Worm (Caenorhabditis elegans): ENCODE measurements around the gene F36G9.7.

Gene F36G9.7

ce11 chrV:15957098-15957497 lies 12.5 kb downstream of the F36G9.7 start, which contains the start of gene F36G9.3:
Gene F36G9.3, plus strand, starts transcription at chrV:15957398.
- no peak for TF ChIP-seq lin-39 (tag; optimal IDR thresholded peaks at IDR 0.05)
- no peak for TF ChIP-seq ceh-63 (GFP tag; optimal IDR thresholded peaks at IDR 0.05)
- TF ChIP-seq alr-1 (tag; optimal IDR thresholded peaks at IDR 0.05; ENCODE audit: borderline replicate concordance), result no peak
- TF ChIP-seq F16B12.6 (tag; optimal IDR thresholded peaks at IDR 0.05), result no peak
- TF ChIP-seq dpl-1 (GFP tag; optimal IDR thresholded peaks at IDR 0.05), result no peak
- TF ChIP-seq ets-5 (GFP tag; IDR thresholded peaks at IDR 0.05), result no peak
- no peak for TF ChIP-seq irx-1 (tag; optimal IDR thresholded peaks at IDR 0.05)

- TF ChIP-seq unc-62 (GFP tag; optimal IDR thresholded peaks at IDR 0.05), result no peak
- TF ChIP-seq pax-3 (tag; optimal IDR thresholded peaks at IDR 0.05), result no peak
- no peak for TF ChIP-seq lin-15B (tag; optimal IDR thresholded peaks at IDR 0.05)
- no peak for TF ChIP-seq nhr-237 (tag; optimal IDR thresholded peaks at IDR 0.05)
- no peak for TF ChIP-seq tbx-2 (tag; optimal IDR thresholded peaks at IDR 0.05)
- no peak for TF ChIP-seq ces-1 (GFP tag; optimal IDR thresholded peaks at IDR 0.05)
- TF ChIP-seq nhr-85 (tag), result no peak
- no peak for TF ChIP-seq lin-35 (GFP tag; optimal IDR thresholded peaks at IDR 0.05)
- no peak for TF ChIP-seq dpl-1 (GFP tag; optimal IDR thresholded peaks at IDR 0.05)
- TF ChIP-seq nhr-20 (tag; optimal IDR thresholded peaks at IDR 0.05), result no peak
- no peak for TF ChIP-seq dsc-1 (tag; optimal IDR thresholded peaks at IDR 0.05)
- TF ChIP-seq nhr-71 (tag; optimal IDR thresholded peaks at IDR 0.05), result no peak
- TF ChIP-seq ceh-88 (GFP tag; IDR thresholded peaks at IDR 0.05), result no peak
- no peak for TF ChIP-seq ztf-11 (tag; optimal IDR thresholded peaks at IDR 0.05)
Measured at ce11 chrV:15955497-15955896, 14.1 kb downstream of the F36G9.7 start, which contains the start of gene srh-186. Gene srh-186, plus strand, starts transcription at chrV:15955797.

- TF ChIP-seq F16B12.6 (tag; optimal IDR thresholded peaks at IDR 0.05) (no peak), elt-3 (tag; optimal IDR thresholded peaks at IDR 0.05) (no peak)
Measured at ce11 chrV:15954932-15955331, 14.6 kb downstream of the F36G9.7 start, which contains the start of gene srw-57. Gene srw-57, minus strand, starts transcription at chrV:15955032.

ce11 chrV:15952762-15953161 lies 16.8 kb downstream of the F36G9.7 start, which contains the start of gene srw-56:
Gene srw-56, minus strand, starts transcription at chrV:15952862.
- no peak for TF ChIP-seq efl-1 (optimal IDR thresholded peaks at IDR 0.05)
- TF ChIP-seq efl-1 (GFP tag; optimal IDR thresholded peaks at IDR 0.05 in 1 of 2), result peak in 1 of 2 experiments; percentile 61
- TF ChIP-seq nhr-19 (GFP tag; conservative IDR thresholded peaks at IDR 0.05), result no peak

DNA sequence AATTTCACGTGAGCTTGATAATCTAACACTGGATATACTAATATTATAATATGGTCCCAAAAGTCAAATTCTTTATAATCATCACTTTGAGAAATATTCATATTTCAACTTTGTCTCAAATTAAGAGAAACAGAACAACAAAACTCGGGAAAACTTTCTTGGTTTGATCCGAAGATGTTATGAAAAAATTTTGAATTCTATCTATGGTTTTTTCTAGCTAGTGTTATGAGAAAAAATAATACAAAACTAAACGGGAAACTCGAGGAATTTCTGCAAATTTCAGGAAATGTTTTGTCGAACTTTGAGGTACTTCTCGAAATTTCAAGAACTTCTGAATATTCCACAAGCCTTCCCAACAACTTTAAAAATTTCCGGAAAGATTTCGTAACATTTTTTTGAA lies 18.6 kb downstream of the F36G9.7 start, which contains the start of gene srw-59:
TSS of gene srw-59 (minus strand) at position 101 of the 400 bp plus-strand sequence.
- TF ChIP-seq ztf-11 (tag; optimal IDR thresholded peaks at IDR 0.05) (no peak), ets-5 (GFP tag; IDR thresholded peaks at IDR 0.05) (no peak), C16A3.4 (tag; optimal IDR thresholded peaks at IDR 0.05) (no peak), sptf-1 (tag; optimal IDR thresholded peaks at IDR 0.05) (no peak), xbp-1 (tag; optimal IDR thresholded peaks at IDR 0.05) (no peak), jun-1 (tag; optimal IDR thresholded peaks at IDR 0.05) (no peak), ceh-8 (GFP tag; optimal IDR thresholded peaks at IDR 0.05) (no peak), unc-130 (tag; optimal IDR thresholded peaks at IDR 0.05) (no peak), mdl-1 (tag; optimal IDR thresholded peaks at IDR 0.05) (no peak), tbx-2 (tag; optimal IDR thresholded peaks at IDR 0.05) (no peak), nhr-77 (tag; optimal IDR thresholded peaks at IDR 0.05) (no peak)

- no peak for TF ChIP-seq zip-4 (GFP tag; optimal IDR thresholded peaks at IDR 0.05)
- TF ChIP-seq sox-4 (tag; optimal IDR thresholded peaks at IDR 0.05), result no peak
- TF ChIP-seq C16A3.4 (tag; optimal IDR thresholded peaks at IDR 0.05), result no peak
- no peak for TF ChIP-seq Y116A8C.19 (tag; optimal IDR thresholded peaks at IDR 0.05; ENCODE audit: borderline replicate concordance)
- no peak for TF ChIP-seq elt-2 (tag; optimal IDR thresholded peaks at IDR 0.05)
- TF ChIP-seq irx-1 (tag; optimal IDR thresholded peaks at IDR 0.05), result no peak
- TF ChIP-seq lin-35 (GFP tag; optimal IDR thresholded peaks at IDR 0.05), result no peak
- no peak for TF ChIP-seq pqm-1 (tag; optimal IDR thresholded peaks at IDR 0.05)
- no peak for TF ChIP-seq skn-1 (tag; optimal IDR thresholded peaks at IDR 0.05)
- no peak for TF ChIP-seq zag-1 (tag; optimal IDR thresholded peaks at IDR 0.05)
- no peak for TF ChIP-seq mdl-1 (tag; optimal IDR thresholded peaks at IDR 0.05)
- TF ChIP-seq isw-1 (GFP tag; IDR thresholded peaks at IDR 0.05), result no peak
- no peak for TF ChIP-seq swsn-7 (tag; optimal IDR thresholded peaks at IDR 0.05)
- no peak for TF ChIP-seq rnt-1 (tag; optimal IDR thresholded peaks at IDR 0.05)
Measured at ce11 chrV:15943125-15943524, 26.4 kb downstream of the F36G9.7 start, which contains the start of gene srw-53. Gene srw-53, plus strand, starts transcription at chrV:15943425.
